Fruit fly (Drosophila melanogaster) whole organism, embryonic: ENCODE data around the gene CG2247.

Source experiments
- Ada2b ChIP-seq: fragments of 200-800 bp; sonication (Bioruptor generic); IDR thresholded peaks from 2 replicates; pipeline ENCODE4 v1.3.6; 2022; ENCODE audit warnings: missing biosample characterization, missing genetic modification characterization
- Aef1 ChIP-seq: fragments of 200-800 bp; sonication (Bioruptor generic); IDR thresholded peaks from 3 replicates; pipeline ENCODE4 v1.3.6; 2022; ENCODE audit warnings: missing biosample characterization, missing genetic modification characterization
- CG10543 ChIP-seq: fragments of 200-800 bp; sonication (Bioruptor generic); optimal IDR thresholded peaks from 3 replicates; lab custom pipeline; 2017; ENCODE audit warnings: missing biosample characterization, mild to moderate bottlenecking, missing genetic modification characterization, moderate library complexity
- CG10565 ChIP-seq: fragments of 200-800 bp; sonication (Bioruptor generic); optimal IDR thresholded peaks from 3 replicates; lab custom pipeline; 2016; ENCODE audit warnings: missing biosample characterization, mild to moderate bottlenecking, missing genetic modification characterization
- CG11085 ChIP-seq: fragments of 200-800 bp; sonication (Bioruptor generic); IDR thresholded peaks from 2 replicates; pipeline ENCODE4 v1.3.6; 2022; ENCODE audit warnings: missing biosample characterization, missing genetic modification characterization
- CG11093 ChIP-seq: fragments of 200-800 bp; sonication (Bioruptor generic); IDR thresholded peaks from 3 replicates; pipeline ENCODE4 v1.3.6; 2022; ENCODE audit warnings: missing biosample characterization, missing genetic modification characterization
- CG12155 ChIP-seq: fragments of 200-800 bp; sonication (Bioruptor generic); optimal IDR thresholded peaks from 3 replicates; lab custom pipeline; 2016; ENCODE audit warnings: missing biosample characterization, missing genetic modification characterization
- CG12769 ChIP-seq: fragments of 200-800 bp; sonication (Bioruptor generic); optimal IDR thresholded peaks from 2 replicates; lab custom pipeline; 2019; ENCODE audit warnings: missing biosample characterization, mild to moderate bottlenecking, missing genetic modification characterization, moderate library complexity
- CG14441 ChIP-seq: fragments of 200-800 bp; sonication (Bioruptor generic); IDR thresholded peaks from 2 replicates; pipeline ENCODE4 v1.3.6; 2022; ENCODE audit warnings: missing biosample characterization, missing genetic modification characterization
- CG18476 ChIP-seq: fragments of 200-800 bp; sonication (Bioruptor generic); optimal IDR thresholded peaks from 2 replicates; lab custom pipeline; 2016; ENCODE audit warnings: missing biosample characterization, mild to moderate bottlenecking, missing genetic modification characterization
- CG2116 ChIP-seq: fragments of 200-800 bp; sonication (Bioruptor generic); optimal IDR thresholded peaks from 3 replicates; lab custom pipeline; 2018; ENCODE audit warnings: missing biosample characterization, mild to moderate bottlenecking, missing genetic modification characterization
- CG2678 ChIP-seq: fragments of 200-800 bp; sonication (Bioruptor generic); optimal IDR thresholded peaks from 3 replicates; lab custom pipeline; 2019; ENCODE audit warnings: missing biosample characterization, mild to moderate bottlenecking, missing genetic modification characterization, moderate library complexity
- CG30403 ChIP-seq: fragments of 200-800 bp; sonication (Bioruptor generic); optimal IDR thresholded peaks from 3 replicates; lab custom pipeline; 2016; ENCODE audit warnings: missing biosample characterization, missing genetic modification characterization
- CG31441 ChIP-seq: fragments of 200-800 bp; sonication (Bioruptor generic); IDR thresholded peaks from 2 replicates; pipeline ENCODE4 v1.3.6; 2022; ENCODE audit warnings: missing biosample characterization, missing genetic modification characterization
- CG3281 ChIP-seq: fragments of 200-800 bp; sonication (Bioruptor generic); optimal IDR thresholded peaks from 3 replicates; lab custom pipeline; 2017; ENCODE audit warnings: missing biosample characterization, mild to moderate bottlenecking, missing genetic modification characterization
- CG34224 ChIP-seq: fragments of 200-800 bp; sonication (Bioruptor generic); IDR thresholded peaks from 3 replicates; pipeline ENCODE4 v1.3.6; 2022; ENCODE audit warnings: missing biosample characterization, missing genetic modification characterization; ENCODE audit not compliant: partially characterized antibody
- CG4404 ChIP-seq: fragments of 200-800 bp; sonication (Bioruptor generic); IDR thresholded peaks from 2 replicates; pipeline ENCODE4 v1.3.6; 2022; ENCODE audit warnings: missing biosample characterization, missing genetic modification characterization
- CG5245 ChIP-seq: fragments of 200-800 bp; sonication (Bioruptor generic); optimal IDR thresholded peaks from 3 replicates; lab custom pipeline; 2016; ENCODE audit warnings: missing biosample characterization, missing genetic modification characterization
- CG8281 ChIP-seq: fragments of 200-800 bp; sonication (Bioruptor generic); optimal IDR thresholded peaks from 2 replicates; lab custom pipeline; 2018; ENCODE audit warnings: missing biosample characterization, mild to moderate bottlenecking, missing genetic modification characterization, moderate library complexity
- CG9437 ChIP-seq: fragments of 200-800 bp; sonication (Bioruptor generic); optimal IDR thresholded peaks from 2 replicates; lab custom pipeline; 2018; ENCODE audit warnings: missing biosample characterization, mild to moderate bottlenecking, missing genetic modification characterization
- CG9727 ChIP-seq: fragments of 200-800 bp; sonication (Bioruptor generic); optimal IDR thresholded peaks from 3 replicates; lab custom pipeline; 2017; ENCODE audit warnings: missing biosample characterization, mild to moderate bottlenecking, missing genetic modification characterization
- CHES-1-like ChIP-seq: fragments of 200-800 bp; sonication (Bioruptor generic); optimal IDR thresholded peaks from 2 replicates; lab custom pipeline; 2016; ENCODE audit warnings: missing biosample characterization, missing genetic modification characterization
- Dll ChIP-seq: fragments of 200-800 bp; sonication (Bioruptor generic); IDR thresholded peaks from 4 replicates; pipeline ENCODE4 v1.3.6; 2022; ENCODE audit warnings: missing biosample characterization, missing genetic modification characterization; ENCODE audit not compliant: partially characterized antibody
- Hr39 ChIP-seq: fragments of >200 bp; optimal IDR thresholded peaks from 2 replicates; lab custom pipeline; 2017
- Kr ChIP-seq: fragments of 200-800 bp; sonication (Bioruptor generic); optimal IDR thresholded peaks from 2 replicates; lab custom pipeline; 2017; ENCODE audit warnings: missing biosample characterization, mild to moderate bottlenecking, missing genetic modification characterization
- Nf-YA ChIP-seq: fragments of 200-800 bp; sonication (Bioruptor generic); IDR thresholded peaks from 2 replicates; pipeline ENCODE4 v1.3.6; 2022; ENCODE audit warnings: missing biosample characterization, missing genetic modification characterization
- Opbp ChIP-seq: fragments of 200-800 bp; sonication (Bioruptor generic); IDR thresholded peaks from 3 replicates; pipeline ENCODE4 v1.3.6; 2022; ENCODE audit warnings: missing biosample characterization, missing genetic modification characterization; ENCODE audit not compliant: partially characterized antibody
- Sox100B ChIP-seq: fragments of 200-800 bp; sonication (Bioruptor generic); optimal IDR thresholded peaks from 3 replicates; lab custom pipeline; 2018; ENCODE audit warnings: missing biosample characterization, mild to moderate bottlenecking, missing genetic modification characterization
- TFAM ChIP-seq: fragments of 200-800 bp; sonication (Bioruptor generic); optimal IDR thresholded peaks from 2 replicates; lab custom pipeline; 2017; ENCODE audit warnings: missing biosample characterization, missing genetic modification characterization, inconsistent platforms
- Usf ChIP-seq: fragments of 200-800 bp; sonication (Bioruptor generic); optimal IDR thresholded peaks from 2 replicates; lab custom pipeline; 2017; ENCODE audit warnings: missing genotype, missing biosample characterization, missing genetic modification characterization
- Vsx1 ChIP-seq: fragments of 200-800 bp; sonication (Bioruptor generic); optimal IDR thresholded peaks from 2 replicates; lab custom pipeline; 2017; ENCODE audit warnings: missing biosample characterization, mild to moderate bottlenecking, missing genetic modification characterization, missing genetic modification reagents
- ase ChIP-seq: fragments of 200-800 bp; sonication (Bioruptor generic); IDR thresholded peaks from 3 replicates; pipeline ENCODE4 v1.3.6; 2022; ENCODE audit warnings: missing biosample characterization, missing genetic modification characterization
- az2 ChIP-seq: fragments of 200-800 bp; sonication (Bioruptor generic); optimal IDR thresholded peaks from 3 replicates; lab custom pipeline; 2016; ENCODE audit warnings: missing biosample characterization, missing genetic modification characterization
- bbx ChIP-seq: fragments of 200-800 bp; sonication (Bioruptor generic); IDR thresholded peaks from 2 replicates; pipeline ENCODE4 v1.3.6; 2022; ENCODE audit warnings: missing biosample characterization, missing genetic modification characterization; ENCODE audit not compliant: partially characterized antibody
- br ChIP-seq: fragments of >200 bp; optimal IDR thresholded peaks from 2 replicates; lab custom pipeline; 2017
- cwo ChIP-seq: fragments of 200-800 bp; sonication (Bioruptor generic); optimal IDR thresholded peaks from 3 replicates; lab custom pipeline; 2017; ENCODE audit warnings: missing biosample characterization, missing genetic modification characterization, mild to moderate bottlenecking, moderate library complexity, missing genetic modification reagents
- inv ChIP-seq: fragments of 200-800 bp; sonication (Bioruptor generic); IDR thresholded peaks from 2 replicates; pipeline ENCODE4 v1.3.6; 2022; ENCODE audit warnings: missing biosample characterization, missing genetic modification characterization; ENCODE audit not compliant: partially characterized antibody
- jumu ChIP-seq: fragments of 200-800 bp; sonication (Bioruptor generic); optimal IDR thresholded peaks from 3 replicates; lab custom pipeline; 2016; ENCODE audit warnings: missing biosample characterization, missing genetic modification characterization
- lmd ChIP-seq: fragments of 200-800 bp; sonication (Bioruptor generic); IDR thresholded peaks from 2 replicates; pipeline ENCODE4 v1.3.6; 2022; ENCODE audit warnings: missing biosample characterization, missing genetic modification characterization
- luna ChIP-seq: fragments of 200-800 bp; sonication (Bioruptor generic); optimal IDR thresholded peaks from 2 replicates; lab custom pipeline; 2016; ENCODE audit warnings: missing biosample characterization, missing genetic modification characterization
- nerfin-1 ChIP-seq: fragments of 200-800 bp; sonication (Bioruptor generic); optimal IDR thresholded peaks from 3 replicates; lab custom pipeline; 2019; ENCODE audit warnings: missing biosample characterization, mild to moderate bottlenecking, missing genetic modification characterization, moderate library complexity
- nmo ChIP-seq: fragments of 200-800 bp; sonication (Bioruptor generic); optimal IDR thresholded peaks from 2 replicates; lab custom pipeline; 2018; ENCODE audit warnings: missing biosample characterization, mild to moderate bottlenecking, missing genetic modification characterization, moderate library complexity
- org-1 ChIP-seq: fragments of 200-800 bp; sonication (Bioruptor generic); optimal IDR thresholded peaks from 2 replicates; lab custom pipeline; 2017; ENCODE audit warnings: missing biosample characterization, missing genetic modification characterization
- pum ChIP-seq: fragments of 200-800 bp; sonication (Bioruptor generic); optimal IDR thresholded peaks from 2 replicates; lab custom pipeline; 2016; ENCODE audit warnings: missing biosample characterization, missing genetic modification characterization
- repo ChIP-seq: fragments of 200-800 bp; sonication (Bioruptor generic); optimal IDR thresholded peaks from 2 replicates; lab custom pipeline; 2016; ENCODE audit warnings: missing biosample characterization, missing genetic modification characterization
- sima ChIP-seq: fragments of 200-800 bp; sonication (Bioruptor generic); optimal IDR thresholded peaks from 2 replicates; lab custom pipeline; 2016; ENCODE audit warnings: missing biosample characterization, missing genetic modification characterization
- sqz ChIP-seq: fragments of 200-800 bp; sonication (Bioruptor generic); optimal IDR thresholded peaks from 3 replicates; lab custom pipeline; 2018; ENCODE audit warnings: missing biosample characterization, mild to moderate bottlenecking, missing genetic modification characterization
- ssp ChIP-seq: fragments of 200-800 bp; sonication (Bioruptor generic); IDR thresholded peaks from 2 replicates; pipeline ENCODE4 v1.3.6; 2022; ENCODE audit warnings: missing biosample characterization, missing genetic modification characterization
- trh ChIP-seq: fragments of 200-800 bp; sonication (Bioruptor generic); optimal IDR thresholded peaks from 2 replicates; lab custom pipeline; 2016; ENCODE audit warnings: missing biosample characterization, missing genetic modification characterization
- vnd ChIP-seq: fragments of 200-800 bp; sonication (Bioruptor generic); IDR thresholded peaks from 3 replicates; pipeline ENCODE4 v1.3.6; 2022; ENCODE audit warnings: missing biosample characterization, missing genetic modification characterization; ENCODE audit not compliant: partially characterized antibody
- wor ChIP-seq: fragments of 200-800 bp; sonication (Bioruptor generic); IDR thresholded peaks from 2 replicates; pipeline ENCODE4 v1.3.6; 2022; ENCODE audit warnings: missing biosample characterization, missing genetic modification characterization
- zen ChIP-seq: fragments of 200-800 bp; sonication (Bioruptor generic); optimal IDR thresholded peaks from 3 replicates; lab custom pipeline; 2018; ENCODE audit warnings: missing biosample characterization, mild to moderate bottlenecking, missing genetic modification characterization, moderate library complexity

Gene CG2247

DNA sequence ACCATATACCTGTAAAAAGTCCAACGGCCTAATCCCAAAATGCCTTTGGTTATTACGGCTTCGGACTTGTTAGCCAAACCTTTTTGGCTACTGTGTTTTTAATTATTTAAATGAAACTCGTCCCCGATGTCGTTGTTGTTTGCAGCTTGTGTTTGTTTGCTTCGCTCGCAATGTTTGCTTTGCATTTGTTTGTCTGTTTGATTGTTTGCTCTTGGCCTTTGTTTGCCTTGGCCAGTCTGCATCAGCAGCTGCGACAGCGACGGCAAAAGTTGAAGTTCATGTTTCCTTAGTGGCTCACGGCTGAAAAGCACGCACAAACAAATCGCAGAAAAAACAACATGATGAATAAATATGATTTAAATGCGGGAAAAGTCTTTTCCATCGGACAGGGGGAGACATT lies 49.0 kb upstream of the CG2247 start (continued):
- TF ChIP-seq sima (GFP tag; lab: Kevin White, UChicago) (no peak), CG9437 (GFP tag; lab: Kevin White, UChicago) (no peak), Aef1 (GFP tag; lab: Robert Waterston, UW) (no peak), jumu (GFP tag; lab: Kevin White, UChicago) (no peak), lmd (GFP tag; lab: Robert Waterston, UW) (no peak), nerfin-1 (tag; lab: Kevin White, UChicago) (peak; percentile 7), ase (GFP tag; lab: Robert Waterston, UW) (0 out of 3 replicates have a peak, but pooled peaks have one; percentile 21), CG31441 (GFP tag; lab: Robert Waterston, UW) (peak; percentile 44; the same call in 1 of the 2 replicates), Sox100B (GFP tag; lab: Kevin White, UChicago) (peak; percentile 54), cwo (GFP tag; lab: Kevin White, UChicago) (no peak), CG12155 (GFP tag; lab: Kevin White, UChicago) (no peak), CG12769 (tag; lab: Kevin White, UChicago) (peak; percentile 24), inv (GFP tag; lab: Robert Waterston, UW) (no peak), ssp (no peak), CG2116 (GFP tag; lab: Kevin White, UChicago) (no peak), Opbp (GFP tag; lab: Robert Waterston, UW) (no peak), CG14441 (GFP tag; lab: Robert Waterston, UW) (0 out of 2 replicates have a peak, but pooled peaks have one; percentile 31), CG11093 (GFP tag; lab: Robert Waterston, UW) (no peak), br (lab: Kevin White, UChicago) (no peak), sqz (GFP tag; lab: Kevin White, UChicago) (no peak), CG10543 (GFP tag; lab: Kevin White, UChicago) (no peak), nmo (no peak), repo (no peak), TFAM (peak; percentile 17), Nf-YA (GFP tag; lab: Robert Waterston, UW) (no peak), Dll (no peak), trh (GFP tag; lab: Kevin White, UChicago) (no peak), Ada2b (GFP tag; lab: Robert Waterston, UW) (no peak), pum (GFP tag; lab: Kevin White, UChicago) (no peak), CG34224 (GFP tag; lab: Robert Waterston, UW) (no peak), CG9727 (GFP tag; lab: Kevin White, UChicago) (no peak), Vsx1 (GFP tag; lab: Kevin White, UChicago) (peak; percentile 40), az2 (GFP tag; lab: Kevin White, UChicago) (no peak), CG18476 (GFP tag; lab: Kevin White, UChicago) (no peak), bbx (GFP tag; lab: Robert Waterston, UW) (no peak), CG4404 (GFP tag; lab: Robert Waterston, UW) (no peak), vnd (GFP tag; lab: Robert Waterston, UW) (no peak), CG2678 (peak; percentile 54), Kr (GFP tag; lab: Kevin White, UChicago) (no peak), Usf (GFP tag; lab: Kevin White, UChicago) (no peak), Hr39 (lab: Kevin White, UChicago) (no peak), luna (GFP tag; lab: Kevin White, UChicago) (no peak), CG11085 (no peak), CG5245 (no peak), wor (GFP tag; lab: Robert Waterston, UW) (no peak), org-1 (GFP tag; lab: Kevin White, UChicago) (peak; percentile 29), CG8281 (peak; percentile 13), zen (tag; lab: Kevin White, UChicago) (no peak), CG10565 (GFP tag; lab: Kevin White, UChicago) (no peak), CG30403 (no peak), CG3281 (GFP tag; lab: Kevin White, UChicago) (no peak), CHES-1-like (peak; percentile 28)
